Fruit fly (Drosophila melanogaster): ENCODE measurements around the gene CG4313.

The CG4313 gene

dm6 chrX:2071878-2072817, 30.5 kb downstream of the CG4313 start, which contains the start of gene Rtca (continued):
- TF ChIP-seq dac (GFP tag; optimal IDR thresholded peaks at IDR 0.05) (peak; percentile 76), CG32006 (GFP tag; optimal IDR thresholded peaks at IDR 0.05) (peak; percentile 93), lz (GFP tag; optimal IDR thresholded peaks at IDR 0.05) (peak; percentile 89), CG15336 (GFP tag; IDR thresholded peaks at IDR 0.05) (peak; percentile 86), CG8632 (GFP tag; optimal IDR thresholded peaks at IDR 0.05) (peak; percentile 86), CG1621 (tag; optimal IDR thresholded peaks at IDR 0.05) (peak; percentile 88), Eip75B (GFP tag; optimal IDR thresholded peaks at IDR 0.05) (peak; percentile 93), Sox14 (GFP tag; optimal IDR thresholded peaks at IDR 0.05) (peak; percentile 91), topi (GFP tag; optimal IDR thresholded peaks at IDR 0.05) (peak; percentile 91), CG10631 (GFP tag; optimal IDR thresholded peaks at IDR 0.05) (peak; percentile 87), Sox15 (GFP tag; optimal IDR thresholded peaks at IDR 0.05) (peak; percentile 79), fd59A (GFP tag; optimal IDR thresholded peaks at IDR 0.05) (peak; percentile 87), CG6276 (GFP tag; optimal IDR thresholded peaks at IDR 0.05) (peak; percentile 87), CG6854 (GFP tag; optimal IDR thresholded peaks at IDR 0.05) (peak; percentile 87), eg (GFP tag; IDR thresholded peaks at IDR 0.05) (peak; percentile 90), CG10669 (GFP tag; optimal IDR thresholded peaks at IDR 0.05) (peak; percentile 86), Hr39 (GFP tag; optimal IDR thresholded peaks at IDR 0.05) (peak; percentile 88), svp (GFP tag) (peak; percentile 98)

DNA sequence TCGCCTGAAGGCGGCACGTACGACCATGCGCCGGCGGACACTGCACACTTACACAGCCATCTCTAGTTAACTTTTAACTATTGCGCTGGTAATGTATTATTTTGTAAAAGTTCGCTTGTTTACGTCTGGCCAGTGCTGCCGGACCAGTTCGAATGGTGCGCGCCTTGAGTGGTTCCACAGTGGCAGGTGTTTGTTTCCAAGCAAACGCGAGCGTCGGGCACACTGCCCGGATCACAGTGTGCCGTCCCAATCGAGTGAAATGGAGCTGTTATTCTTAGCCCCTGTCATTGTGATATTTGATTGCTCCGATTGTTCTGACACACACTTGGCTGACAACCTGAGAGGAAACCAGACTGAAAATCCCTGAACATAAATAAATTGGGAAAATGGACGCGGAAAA, 31.7 kb downstream of the CG4313 start, which contains the start of gene CG4199:
CG4199 (minus strand) TSS at position 159 of the 400 bp plus-strand sequence.
- TF ChIP-seq Sox14 (GFP tag; optimal IDR thresholded peaks at IDR 0.05) = peak; percentile 14
- no peak for TF ChIP-seq topi (GFP tag; optimal IDR thresholded peaks at IDR 0.05)
- TF ChIP-seq Ets21C (GFP tag; optimal IDR thresholded peaks at IDR 0.05) = no peak
- peak; percentile 41 for TF ChIP-seq Eip78C (GFP tag)
- no peak for TF ChIP-seq CG11294 (GFP tag; IDR thresholded peaks at IDR 0.05)
- peak; percentile 19 for TF ChIP-seq CG1621 (tag; optimal IDR thresholded peaks at IDR 0.05)
- TF ChIP-seq CG3032 (tag; optimal IDR thresholded peaks at IDR 0.05) = no peak
- TF ChIP-seq CG11902 (GFP tag; optimal IDR thresholded peaks at IDR 0.05) = no peak
- TF ChIP-seq achi (GFP tag; optimal IDR thresholded peaks at IDR 0.05) = peak; percentile 32
- no peak for TF ChIP-seq CG16779 (tag; optimal IDR thresholded peaks at IDR 0.05)
- peak; percentile 57 for TF ChIP-seq fkh (GFP tag; optimal IDR thresholded peaks at IDR 0.05)
- TF ChIP-seq esn (GFP tag; optimal IDR thresholded peaks at IDR 0.05) = peak; percentile 6
- no peak for TF ChIP-seq CG10669 (GFP tag; optimal IDR thresholded peaks at IDR 0.05)

- TF ChIP-seq Eip78C (GFP tag) (peak; percentile 33), Sox14 (GFP tag; optimal IDR thresholded peaks at IDR 0.05) (no peak), vri (GFP tag; optimal IDR thresholded peaks at IDR 0.05) (no peak), topi (GFP tag; optimal IDR thresholded peaks at IDR 0.05) (peak; percentile 2), fkh (GFP tag; optimal IDR thresholded peaks at IDR 0.05) (no peak), achi (GFP tag; optimal IDR thresholded peaks at IDR 0.05) (no peak), Lpt (GFP tag; optimal IDR thresholded peaks at IDR 0.05) (no peak), CG16779 (tag; optimal IDR thresholded peaks at IDR 0.05) (no peak), svp (GFP tag) (peak; percentile 73), CG3032 (tag; optimal IDR thresholded peaks at IDR 0.05) (peak; percentile 30), CG11294 (GFP tag; IDR thresholded peaks at IDR 0.05) (no peak), acj6 (GFP tag; optimal IDR thresholded peaks at IDR 0.05) (no peak), CG15336 (GFP tag; IDR thresholded peaks at IDR 0.05) (peak; percentile 9; the same call in 1 of the 2 replicates), OdsH (GFP tag; optimal IDR thresholded peaks at IDR 0.05) (peak; percentile 1)
Measured at dm6 chrX:2075846-2076377, 34.2 kb downstream of the CG4313 start, which contains the start of gene CG4045. CG4045 (minus strand) TSS chrX:2075900.
